Fruit fly (Drosophila melanogaster) Kc167 (cell line): Measurements from ENCODE around the gene CG33270.

ENCODE experiments used
- Sin3A ChIP-seq: fragments of >200 bp; optimal IDR thresholded peaks from 2 replicates; lab custom pipeline; 2018; ENCODE audit warnings: missing external identifiers
- insv ChIP-seq: fragments of >200 bp; optimal IDR thresholded peaks from 3 replicates; lab custom pipeline; 2018; ENCODE audit warnings: missing external identifiers
- psq ChIP-seq: fragments of >200 bp; optimal IDR thresholded peaks from 2 replicates; lab custom pipeline; 2017; ENCODE audit warnings: missing external identifiers
- ttk ChIP-seq: sonication (Bioruptor generic); optimal IDR thresholded peaks from 2 replicates; lab custom pipeline; 2017; ENCODE audit warnings: missing external identifiers

dm6 chr3L:11533704-11534319 is 44.6 kb downstream of the CG33270 start:
- TF ChIP-seq Sin3A (lab: Kevin White, UChicago) (no peak), ttk (lab: Kevin White, UChicago) (no peak), insv (lab: Kevin White, UChicago) (no peak), psq (lab: Kevin White, UChicago) (no peak)
